Fruit fly (Drosophila melanogaster): ENCODE data around the gene Edc3.
A peak's percentile ranks its signal among the peaks of the same experiment; 100 is the strongest.

- TF ChIP-seq Dfd (GFP tag; optimal IDR thresholded peaks at IDR 0.05) (no peak), rgr (GFP tag; optimal IDR thresholded peaks at IDR 0.05) (peak; percentile 12), foxo (GFP tag; optimal IDR thresholded peaks at IDR 0.05) (no peak)
These were observed 32.7 kb downstream of the Edc3 start for dm6 chr3L:17496871-17497492.

All from whole organism, wandering third instar larva.